Worm (Caenorhabditis elegans) whole organism, late embryonic: ENCODE measurements around the gene oac-22.

Experiments
- hlh-6 ChIP-seq: sonication (generic microtip); optimal IDR thresholded peaks from 2 replicates; lab custom pipeline; 2016; ENCODE audit warnings: missing genotype, missing genetic modification characterization, missing compliant biosample characterization
- ttx-3 ChIP-seq: sonication (generic microtip); optimal IDR thresholded peaks from 2 replicates; lab custom pipeline; 2016; ENCODE audit warnings: missing genetic modification reagents, missing genetic modification characterization, missing compliant biosample characterization
- unc-42 ChIP-seq: sonication (generic microtip); optimal IDR thresholded peaks from 2 replicates; lab custom pipeline; 2016; ENCODE audit warnings: missing genotype, missing genetic modification characterization, missing compliant biosample characterization
- ztf-16 ChIP-seq: sonication (generic microtip); optimal IDR thresholded peaks from 2 replicates; lab custom pipeline; 2017; ENCODE audit warnings: missing genetic modification characterization, missing compliant biosample characterization

DNA sequence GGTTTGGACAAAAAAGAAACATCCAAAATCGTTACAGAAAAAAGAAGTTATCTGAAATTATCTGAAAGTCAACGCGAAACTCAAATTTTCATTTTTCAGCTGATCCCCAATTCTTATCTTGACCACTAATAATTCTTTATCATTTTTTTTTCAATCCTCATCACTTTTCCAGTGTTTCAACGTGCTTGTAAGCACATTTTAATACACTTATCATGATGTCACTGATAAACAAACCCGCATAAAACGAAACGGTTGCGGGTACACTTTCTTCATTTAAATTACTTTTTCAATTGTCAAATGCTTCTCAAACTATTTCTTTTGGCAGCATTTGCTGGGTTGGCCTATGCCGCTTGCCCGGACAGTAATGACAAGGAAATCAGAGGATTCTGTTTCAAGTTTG lies 36.4 kb downstream of the oac-22 start, which contains the start of gene clec-67:
- TF ChIP-seq ttx-3 (no peak), hlh-6 (tag; lab: Kevin White, UChicago) (no peak), unc-42 (tag; lab: Kevin White, UChicago) (no peak), ztf-16 (tag; lab: Kevin White, UChicago) (no peak)
